Worm (Caenorhabditis elegans) whole organism, mixed stage, embryonic: ENCODE data around the gene Y46H3A.5.

ENCODE experiments used
- elt-1 ChIP-seq: sonication (generic microtip); optimal IDR thresholded peaks from 2 replicates; lab custom pipeline; 2017; ENCODE audit warnings: missing genetic modification characterization, mild to moderate bottlenecking, missing compliant biosample characterization, antibody characterized with exemption, moderate library complexity, borderline replicate concordance; ENCODE audit not compliant: insufficient read depth
- nhr-237 ChIP-seq: fragments of 150-350 bp; optimal IDR thresholded peaks from 2 replicates; lab custom pipeline; 2014; ENCODE audit warnings: missing biosample characterization, missing genetic modification characterization
- snpc-4 ChIP-seq: fragments of 150-350 bp; optimal IDR thresholded peaks from 2 replicates; lab custom pipeline; 2014; ENCODE audit warnings: missing biosample characterization, missing genetic modification characterization

DNA sequence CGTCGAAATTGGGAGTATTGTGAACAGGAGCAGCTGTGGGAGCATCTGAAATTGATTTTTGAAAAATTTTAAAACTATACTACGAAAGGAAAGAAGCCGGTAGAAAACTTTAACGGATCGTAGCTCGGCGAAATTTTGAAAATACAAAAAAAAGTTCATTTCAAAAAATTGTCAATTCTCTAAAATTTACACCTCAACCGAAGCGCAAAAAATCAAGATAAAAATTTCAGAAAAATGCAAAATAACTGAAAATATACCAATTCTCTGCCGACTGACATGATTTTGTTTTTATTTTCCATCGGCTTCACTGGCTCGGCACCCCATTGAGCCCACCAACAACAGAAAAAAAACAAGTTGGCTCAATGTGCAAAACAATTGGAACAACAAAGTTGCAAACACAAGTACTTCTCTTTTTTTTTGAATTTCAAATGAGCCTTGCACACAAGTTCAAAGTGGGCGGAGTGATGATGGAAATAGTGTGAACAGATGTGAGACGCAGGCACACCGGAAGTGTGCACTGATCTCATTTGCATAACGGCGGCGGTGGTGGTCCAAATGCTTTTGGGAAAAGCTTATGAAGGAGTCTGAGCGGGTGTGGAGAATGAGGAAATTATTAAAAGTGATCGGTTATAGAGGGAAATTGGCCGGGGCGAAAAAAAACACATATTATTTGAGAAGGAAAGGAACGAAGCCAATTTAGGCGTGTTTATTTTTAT lies 39.7 kb downstream of the Y46H3A.5 start, which contains the start of gene F36H9.7:
- TF ChIP-seq elt-1 (tag; lab: Kevin White, UChicago) (no peak), nhr-237 (tag; lab: Kevin White, UChicago) (no peak), snpc-4 (tag; lab: Kevin White, UChicago) (no peak)
